Worm (Caenorhabditis elegans) whole organism, early embryonic: ENCODE data around the gene C16C8.25.

Experiments used
- ama-1 ChIP-seq: fragments of 150-350 bp; optimal IDR thresholded peaks from 2 replicates; lab custom pipeline; 2014
- flt-1 ChIP-seq: fragments of 200-800 bp; sonication (Bioruptor generic); IDR thresholded peaks from 2 replicates; pipeline ENCODE4 v1.3.6; 2022; ENCODE audit warnings: missing genetic modification characterization, missing compliant biosample characterization
- hmbx-1 ChIP-seq: sonication (generic microtip); optimal IDR thresholded peaks from 2 replicates; lab custom pipeline; 2016; ENCODE audit warnings: mild to moderate bottlenecking, missing genetic modification characterization, missing compliant biosample characterization
- hnd-1 ChIP-seq: sonication (generic microtip); optimal IDR thresholded peaks from 2 replicates; lab custom pipeline; 2016; ENCODE audit warnings: missing genetic modification characterization, missing compliant biosample characterization
- sea-1 ChIP-seq: fragments of 200-800 bp; sonication (Bioruptor generic); conservative IDR thresholded peaks from 2 replicates; pipeline ENCODE4 v1.3.6; 2022; ENCODE audit warnings: missing genetic modification characterization, missing compliant biosample characterization

DNA sequence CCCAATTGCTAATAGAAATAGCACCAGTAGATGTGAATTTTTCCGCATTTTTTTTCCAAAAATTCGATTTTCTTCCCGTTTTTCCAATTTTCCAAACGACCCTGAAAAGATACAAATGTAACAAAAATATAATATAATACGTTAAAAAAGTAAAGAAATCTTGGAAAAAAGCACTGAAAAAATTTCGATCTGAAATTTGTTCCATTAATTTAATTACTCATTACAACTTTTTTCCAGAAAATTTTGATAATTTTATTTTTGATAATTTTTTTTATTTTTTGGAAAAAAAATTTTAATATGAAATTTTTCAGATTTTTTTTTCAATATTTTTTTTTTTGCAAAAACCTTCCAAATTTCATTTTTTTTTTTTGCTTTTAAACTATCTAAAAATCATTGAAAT is 12.6 kb upstream of the C16C8.25 start, which contains the start of gene skpo-2:
- TF ChIP-seq hmbx-1 (tag; lab: Kevin White, UChicago) (no peak), sea-1 (GFP tag; lab: Robert Waterston, UW) (no peak), ama-1 (lab: Kevin White, UChicago) (no peak), flt-1 (GFP tag; lab: Robert Waterston, UW) (no peak), hnd-1 (no peak)
